Worm (Caenorhabditis elegans) whole organism, L4/young adult: ENCODE results near the gene snap-29.

Experiments
- W03F9.2 ChIP-seq: fragments of 150-350 bp; optimal IDR thresholded peaks from 2 replicates; lab custom pipeline; 2014; ENCODE audit warnings: missing biosample characterization, missing genetic modification characterization
- dao-5 ChIP-seq: sonication (generic microtip); optimal IDR thresholded peaks from 2 replicates; lab custom pipeline; 2016; ENCODE audit warnings: missing genotype, missing genetic modification characterization, moderate library complexity, missing compliant biosample characterization
- him-1 ChIP-seq: sonication (generic microtip); optimal IDR thresholded peaks from 2 replicates; lab custom pipeline; 2016; ENCODE audit warnings: missing genotype, missing genetic modification reagents, missing genetic modification characterization, missing compliant biosample characterization

DNA sequence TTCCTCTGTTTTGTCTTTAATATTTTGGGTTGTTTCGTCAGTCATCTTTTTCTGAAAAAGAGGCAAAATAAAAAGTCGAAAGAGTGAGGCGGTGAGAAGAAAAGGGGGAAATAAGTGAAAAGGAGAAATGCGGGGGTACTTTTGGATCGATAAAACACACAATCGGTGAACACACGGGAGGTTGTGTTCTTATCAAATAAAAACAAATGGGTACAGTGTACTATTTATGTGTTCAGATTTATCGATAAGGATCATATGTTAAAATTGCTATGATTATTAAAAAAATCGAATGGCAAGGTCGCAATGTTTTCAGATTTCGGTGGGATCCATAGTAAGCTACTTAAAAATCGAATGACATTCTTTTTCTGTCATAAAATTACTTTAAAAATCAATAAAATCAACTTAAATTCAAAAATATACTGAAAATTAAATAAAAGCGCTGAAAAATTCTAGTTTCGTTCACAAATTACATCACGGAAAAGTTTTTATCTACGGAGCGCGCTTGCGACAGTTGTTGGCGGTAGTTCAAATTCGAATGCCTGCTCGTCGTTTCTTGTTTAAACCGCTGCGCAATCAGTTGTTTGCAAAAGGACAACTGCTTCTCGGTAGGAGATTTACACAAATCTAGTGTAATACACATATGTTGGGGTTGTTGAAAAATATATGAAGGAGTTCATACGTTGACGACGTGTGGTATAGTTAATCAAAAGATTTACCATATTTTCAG, 33.4 kb downstream of the snap-29 start, which contains the start of gene prx-19:
- no peak for TF ChIP-seq dao-5 (tag; lab: Kevin White, UChicago)
- TF ChIP-seq him-1 (tag; lab: Kevin White, UChicago): no peak
- no peak for TF ChIP-seq W03F9.2 (tag; lab: Kevin White, UChicago)
